Fruit fly (Drosophila melanogaster) whole organism, embryonic: ENCODE results near the gene eEF1delta.
A peak's percentile ranks its signal among the peaks of the same experiment; 100 is the strongest.

Experiments used
- Aef1 ChIP-seq: fragments of 200-800 bp; sonication (Bioruptor generic); IDR thresholded peaks from 3 replicates; pipeline ENCODE4 v1.3.6; 2022; ENCODE audit warnings: missing biosample characterization, missing genetic modification characterization
- BEAF-32 ChIP-seq: fragments of 200-800 bp; sonication (Bioruptor generic); optimal IDR thresholded peaks from 3 replicates; lab custom pipeline; 2017; ENCODE audit warnings: missing biosample characterization, missing genetic modification characterization, mild to moderate bottlenecking, moderate library complexity, missing genetic modification reagents
- BtbVII ChIP-seq: fragments of 200-800 bp; sonication (Bioruptor generic); optimal IDR thresholded peaks from 3 replicates; lab custom pipeline; 2017; ENCODE audit warnings: missing biosample characterization, mild to moderate bottlenecking, missing genetic modification characterization
- CG10267 ChIP-seq: fragments of 200-800 bp; sonication (Bioruptor generic); optimal IDR thresholded peaks from 2 replicates; lab custom pipeline; 2018; ENCODE audit warnings: missing biosample characterization, mild to moderate bottlenecking, missing genetic modification characterization, moderate library complexity
- CG11398 ChIP-seq: fragments of 200-800 bp; sonication (Bioruptor generic); optimal IDR thresholded peaks from 2 replicates; lab custom pipeline; 2016; ENCODE audit warnings: missing biosample characterization, missing genetic modification characterization
- CG11723 ChIP-seq: fragments of 200-800 bp; sonication (Bioruptor generic); optimal IDR thresholded peaks from 2 replicates; lab custom pipeline; 2017; ENCODE audit warnings: missing biosample characterization, mild to moderate bottlenecking, missing genetic modification characterization
- CG13624 ChIP-seq: fragments of 200-800 bp; sonication (Bioruptor generic); optimal IDR thresholded peaks from 2 replicates; lab custom pipeline; 2016; ENCODE audit warnings: missing biosample characterization, missing genetic modification characterization
- CG1603 ChIP-seq: fragments of 200-800 bp; sonication (Bioruptor generic); optimal IDR thresholded peaks from 2 replicates; lab custom pipeline; 2019; ENCODE audit warnings: missing biosample characterization, mild to moderate bottlenecking, missing genetic modification characterization, moderate library complexity
- CG16779 ChIP-seq: fragments of 200-800 bp; sonication (Bioruptor generic); IDR thresholded peaks from 2 replicates; pipeline ENCODE4 v1.3.6; 2022; ENCODE audit warnings: missing biosample characterization, missing genetic modification characterization
- CG16813 ChIP-seq: fragments of 200-800 bp; sonication (Bioruptor generic); IDR thresholded peaks from 3 replicates; pipeline ENCODE4 v1.3.6; 2022; ENCODE audit warnings: missing biosample characterization, missing genetic modification characterization; ENCODE audit not compliant: partially characterized antibody
- CG18476 ChIP-seq: fragments of 200-800 bp; sonication (Bioruptor generic); optimal IDR thresholded peaks from 2 replicates; lab custom pipeline; 2016; ENCODE audit warnings: missing biosample characterization, mild to moderate bottlenecking, missing genetic modification characterization
- CG30020 ChIP-seq: fragments of 200-800 bp; optimal IDR thresholded peaks from 2 replicates; lab custom pipeline; 2019; ENCODE audit warnings: missing biosample characterization, mild to moderate bottlenecking, missing genetic modification characterization, moderate library complexity
- CG3726 ChIP-seq: fragments of 200-800 bp; sonication (Bioruptor generic); IDR thresholded peaks from 3 replicates; pipeline ENCODE4, ENCODE4 v1.3.6; 2022; ENCODE audit warnings: missing biosample characterization, missing genetic modification characterization
- CG3995 ChIP-seq: fragments of 200-800 bp; sonication (Bioruptor generic); optimal IDR thresholded peaks from 3 replicates; lab custom pipeline; 2016; ENCODE audit warnings: missing biosample characterization, missing genetic modification characterization
- CG4617 ChIP-seq: fragments of 200-800 bp; sonication (Bioruptor generic); optimal IDR thresholded peaks from 3 replicates; lab custom pipeline; 2016; ENCODE audit warnings: missing biosample characterization, missing genetic modification characterization, borderline replicate concordance
- CG6791 ChIP-seq: fragments of 200-800 bp; sonication (Bioruptor generic); IDR thresholded peaks from 3 replicates; pipeline ENCODE4 v1.3.6; 2022; ENCODE audit warnings: missing biosample characterization, missing genetic modification characterization; ENCODE audit not compliant: partially characterized antibody
- CG7745 ChIP-seq: fragments of 200-800 bp; sonication (Bioruptor generic); optimal IDR thresholded peaks from 2 replicates; lab custom pipeline; 2018; ENCODE audit warnings: missing biosample characterization, mild to moderate bottlenecking, missing genetic modification characterization, moderate library complexity
- CG8281 ChIP-seq: fragments of 200-800 bp; sonication (Bioruptor generic); optimal IDR thresholded peaks from 2 replicates; lab custom pipeline; 2018; ENCODE audit warnings: missing biosample characterization, mild to moderate bottlenecking, missing genetic modification characterization, moderate library complexity
- CG9215 ChIP-seq: fragments of 200-800 bp; sonication (Bioruptor generic); IDR thresholded peaks from 2 replicates; pipeline ENCODE4 v1.3.6; 2022; ENCODE audit warnings: missing biosample characterization, missing genetic modification characterization
- CG9437 ChIP-seq: fragments of 200-800 bp; sonication (Bioruptor generic); optimal IDR thresholded peaks from 2 replicates; lab custom pipeline; 2018; ENCODE audit warnings: missing biosample characterization, mild to moderate bottlenecking, missing genetic modification characterization
- Dp ChIP-seq: fragments of 200-800 bp; sonication (Bioruptor generic); optimal IDR thresholded peaks from 2 replicates; lab custom pipeline; 2018; ENCODE audit warnings: missing biosample characterization, mild to moderate bottlenecking, missing genetic modification characterization, moderate library complexity
- E2f2 ChIP-seq: fragments of 200-800 bp; sonication (Bioruptor generic); IDR thresholded peaks from 2 replicates; pipeline ENCODE4 v1.3.6; 2022; ENCODE audit warnings: missing biosample characterization, missing genetic modification characterization
- Ets65A ChIP-seq: fragments of 200-800 bp; sonication (Bioruptor generic); peaks from one replicate; lab custom pipeline; 2016; ENCODE audit warnings: missing biosample characterization, missing genetic modification characterization
- Ets97D ChIP-seq: fragments of 200-800 bp; sonication (Bioruptor generic); optimal IDR thresholded peaks from 3 replicates; lab custom pipeline; 2016; ENCODE audit warnings: missing biosample characterization, missing genetic modification characterization
- MBD-R2 ChIP-seq: fragments of 200-800 bp; sonication (Bioruptor generic); IDR thresholded peaks from 2 replicates; pipeline ENCODE4 v1.3.6; 2022; ENCODE audit warnings: missing biosample characterization, missing genetic modification characterization
- Med ChIP-seq: fragments of 200-800 bp; sonication (Bioruptor generic); peaks from one replicate; lab custom pipeline; 2016; ENCODE audit warnings: missing biosample characterization, missing genetic modification characterization, mild to moderate bottlenecking, inconsistent platforms, moderate library complexity
- NfI ChIP-seq: fragments of 200-800 bp; sonication (Bioruptor generic); optimal IDR thresholded peaks from 3 replicates; lab custom pipeline; 2018; ENCODE audit warnings: missing biosample characterization, mild to moderate bottlenecking, missing genetic modification characterization, moderate library complexity
- Pdp1 ChIP-seq, 2 experiments: fragments of 200-800 bp; sonication (Bioruptor generic); optimal IDR thresholded peaks; 3 replicates each; lab custom pipeline; 2016; ENCODE audit warnings: missing biosample characterization in 2 of 2, missing genetic modification characterization in 2 of 2, mild to moderate bottlenecking in 1 of 2, moderate library complexity in 1 of 2
- YL-1 ChIP-seq: fragments of 200-800 bp; sonication (Bioruptor generic); optimal IDR thresholded peaks from 3 replicates; lab custom pipeline; 2017; ENCODE audit warnings: missing biosample characterization, mild to moderate bottlenecking, missing genetic modification characterization
- bbx ChIP-seq: fragments of 200-800 bp; sonication (Bioruptor generic); IDR thresholded peaks from 2 replicates; pipeline ENCODE4 v1.3.6; 2022; ENCODE audit warnings: missing biosample characterization, missing genetic modification characterization; ENCODE audit not compliant: partially characterized antibody
- br ChIP-seq: fragments of >200 bp; optimal IDR thresholded peaks from 2 replicates; lab custom pipeline; 2017
- cg ChIP-seq: fragments of 200-800 bp; sonication (Bioruptor generic); optimal IDR thresholded peaks from 3 replicates; lab custom pipeline; 2019; ENCODE audit warnings: missing biosample characterization, mild to moderate bottlenecking, missing genetic modification characterization, moderate library complexity
- croc ChIP-seq: fragments of 200-800 bp; sonication (Bioruptor generic); conservative IDR thresholded peaks from 3 replicates; pipeline ENCODE4 v1.3.6; 2022; ENCODE audit warnings: missing biosample characterization, missing genetic modification characterization
- eve ChIP-seq, 2 experiments: fragments of >200 bp; optimal IDR thresholded peaks; 2 replicates each; lab custom pipeline; 2017; ENCODE audit warnings: missing biosample characterization in 2 of 2, missing genetic modification characterization in 2 of 2
- gfzf ChIP-seq: fragments of 200-800 bp; sonication (Bioruptor generic); optimal IDR thresholded peaks from 2 replicates; lab custom pipeline; 2016; ENCODE audit warnings: missing biosample characterization, mild to moderate bottlenecking, missing genetic modification characterization, moderate library complexity
- hth ChIP-seq: fragments of >200 bp; optimal IDR thresholded peaks from 2 replicates; lab custom pipeline; 2017; ENCODE audit warnings: inconsistent platforms
- ind ChIP-seq: fragments of 200-800 bp; sonication (Bioruptor generic); optimal IDR thresholded peaks from 3 replicates; lab custom pipeline; 2016; ENCODE audit warnings: missing biosample characterization, missing genetic modification characterization
- nerfin-1 ChIP-seq: fragments of 200-800 bp; sonication (Bioruptor generic); optimal IDR thresholded peaks from 3 replicates; lab custom pipeline; 2019; ENCODE audit warnings: missing biosample characterization, mild to moderate bottlenecking, missing genetic modification characterization, moderate library complexity
- nmo ChIP-seq: fragments of 200-800 bp; sonication (Bioruptor generic); optimal IDR thresholded peaks from 2 replicates; lab custom pipeline; 2018; ENCODE audit warnings: missing biosample characterization, mild to moderate bottlenecking, missing genetic modification characterization, moderate library complexity
- nom ChIP-seq: fragments of 200-800 bp; sonication (Bioruptor generic); optimal IDR thresholded peaks from 2 replicates; lab custom pipeline; 2017; ENCODE audit warnings: missing biosample characterization, missing genetic modification characterization, mild to moderate bottlenecking, moderate library complexity, missing genetic modification reagents
- phol ChIP-seq: fragments of 200-800 bp; sonication (Bioruptor generic); optimal IDR thresholded peaks from 3 replicates; lab custom pipeline; 2018; ENCODE audit warnings: missing biosample characterization, mild to moderate bottlenecking, missing genetic modification characterization, moderate library complexity
- pita ChIP-seq: fragments of 200-800 bp; sonication (Bioruptor generic); optimal IDR thresholded peaks from 2 replicates; lab custom pipeline; 2017; ENCODE audit warnings: missing biosample characterization, mild to moderate bottlenecking, missing genetic modification characterization
- pnt ChIP-seq: fragments of 200-800 bp; sonication (Bioruptor generic); optimal IDR thresholded peaks from 3 replicates; lab custom pipeline; 2016; ENCODE audit warnings: missing biosample characterization, missing genetic modification characterization
- row ChIP-seq: fragments of 200-800 bp; sonication (Bioruptor generic); IDR thresholded peaks from 3 replicates; pipeline ENCODE4 v1.3.6; 2022; ENCODE audit warnings: missing biosample characterization, missing genetic modification characterization
- slou ChIP-seq: fragments of 200-800 bp; sonication (Bioruptor generic); optimal IDR thresholded peaks from 3 replicates; lab custom pipeline; 2016; ENCODE audit warnings: missing biosample characterization, missing genetic modification characterization
- sob ChIP-seq: fragments of 200-800 bp; sonication (Bioruptor generic); IDR thresholded peaks from 2 replicates; pipeline ENCODE4 v1.3.6; 2022; ENCODE audit warnings: missing biosample characterization, missing genetic modification characterization
- trem ChIP-seq: fragments of 200-800 bp; optimal IDR thresholded peaks from 3 replicates; lab custom pipeline; 2019; ENCODE audit warnings: missing biosample characterization, mild to moderate bottlenecking, missing genetic modification characterization, moderate library complexity
- twi ChIP-seq: fragments of 200-800 bp; optimal IDR thresholded peaks from 2 replicates; lab custom pipeline; 2019; ENCODE audit warnings: missing biosample characterization, mild to moderate bottlenecking, missing genetic modification characterization, moderate library complexity
- unpg ChIP-seq: fragments of 200-800 bp; sonication (Bioruptor generic); optimal IDR thresholded peaks from 3 replicates; lab custom pipeline; 2018; ENCODE audit warnings: missing biosample characterization, mild to moderate bottlenecking, missing genetic modification characterization, moderate library complexity
- zen ChIP-seq: fragments of 200-800 bp; sonication (Bioruptor generic); optimal IDR thresholded peaks from 3 replicates; lab custom pipeline; 2018; ENCODE audit warnings: missing biosample characterization, mild to moderate bottlenecking, missing genetic modification characterization, moderate library complexity

Gene eEF1delta

DNA sequence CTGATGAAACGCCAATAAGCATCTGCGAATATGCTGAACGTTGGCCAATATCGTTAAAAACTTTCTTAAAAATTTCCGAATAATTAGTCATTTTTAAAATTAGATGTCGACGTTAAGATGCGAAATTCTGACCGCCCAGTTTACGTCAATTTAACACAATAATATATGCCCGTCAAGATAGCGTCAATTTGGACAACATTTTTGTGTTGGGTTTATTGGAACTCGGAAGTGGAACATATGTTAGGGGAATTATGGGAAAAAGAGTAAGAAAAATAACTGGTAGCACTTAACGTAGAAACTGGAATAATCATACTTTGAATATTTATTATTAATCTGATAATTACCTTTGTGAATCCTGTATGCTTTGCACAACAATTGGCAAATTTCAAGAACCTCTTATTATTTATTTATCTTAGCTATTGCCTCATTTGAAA is 23.4 kb downstream of the eEF1delta start, which contains the start of gene CG5676:
CG5676 (minus strand) TSS at position 167 of the 434 bp plus-strand sequence.
- TF ChIP-seq trem (tag; lab: Kevin White, UChicago) (peak; percentile 31), CG8281 (tag; lab: Kevin White, UChicago) (no peak), Aef1 (GFP tag; lab: Robert Waterston, UW) (no peak), Med (GFP tag; lab: Kevin White, UChicago) (peak; percentile 59), pnt (GFP tag; lab: Kevin White, UChicago) (no peak), gfzf (peak; percentile 39), croc (GFP tag; lab: Robert Waterston, UW) (no peak), CG30020 (tag; lab: Kevin White, UChicago) (peak; percentile 99), eve (GFP tag; optimal IDR thresholded peaks at IDR 0.05; lab: Kevin White, UChicago) (peak in 1 of 2 experiments; percentile 45), twi (no peak), CG3726 (GFP tag; lab: Robert Waterston, UW) (no peak), phol (tag; lab: Kevin White, UChicago) (peak; percentile 26), hth (lab: Kevin White, UChicago) (no peak), NfI (no peak), Ets65A (GFP tag; lab: Kevin White, UChicago) (no peak), YL-1 (GFP tag; lab: Kevin White, UChicago) (peak; percentile 46), CG7745 (tag; lab: Kevin White, UChicago) (peak; percentile 36), CG13624 (GFP tag; lab: Kevin White, UChicago) (peak; percentile 16), ind (GFP tag; lab: Kevin White, UChicago) (no peak), zen (peak; percentile 56), slou (GFP tag; lab: Kevin White, UChicago) (no peak), CG9215 (GFP tag; lab: Robert Waterston, UW) (no peak), CG4617 (GFP tag; lab: Kevin White, UChicago) (peak; percentile 15), nom (GFP tag; lab: Kevin White, UChicago) (peak; percentile 4), Pdp1 (GFP tag; optimal IDR thresholded peaks at IDR 0.05; lab: Kevin White, UChicago) (peak in 1 of 2 experiments; percentile 74), CG16779 (GFP tag; lab: Robert Waterston, UW) (no peak), MBD-R2 (GFP tag; lab: Robert Waterston, UW) (peak; percentile 70), Ets97D (peak; percentile 26), Dp (peak; percentile 25), BtbVII (GFP tag; lab: Kevin White, UChicago) (no peak), nmo (GFP tag; lab: Kevin White, UChicago) (peak; percentile 39), CG3995 (peak; percentile 78), CG1603 (tag; lab: Kevin White, UChicago) (peak; percentile 100), E2f2 (0 out of 2 replicates have a peak, but pooled peaks have one; percentile 8), nerfin-1 (peak; percentile 11), sob (GFP tag; lab: Robert Waterston, UW) (no peak), CG16813 (GFP tag; lab: Robert Waterston, UW) (no peak), cg (GFP tag; lab: Kevin White, UChicago) (peak; percentile 5), CG18476 (GFP tag; lab: Kevin White, UChicago) (no peak), row (GFP tag; lab: Robert Waterston, UW) (peak; percentile 50; the same call in 1 of the 3 replicates), pita (no peak), unpg (GFP tag; lab: Kevin White, UChicago) (no peak), br (lab: Kevin White, UChicago) (no peak), bbx (GFP tag; lab: Robert Waterston, UW) (no peak), CG11398 (GFP tag; lab: Kevin White, UChicago) (no peak), BEAF-32 (GFP tag; lab: Kevin White, UChicago) (peak; percentile 31), CG9437 (GFP tag; lab: Kevin White, UChicago) (peak; percentile 54), CG10267 (peak; percentile 17), CG6791 (GFP tag; lab: Robert Waterston, UW) (peak; percentile 20; the same call in 1 of the 3 replicates), CG11723 (GFP tag; lab: Kevin White, UChicago) (peak; percentile 51)
